Fruit fly (Drosophila melanogaster) whole organism, embryonic: Measurements from ENCODE around the gene pygo.

ENCODE experiments used
- Abd-B ChIP-seq: fragments of 200-800 bp; sonication (Bioruptor generic); optimal IDR thresholded peaks from 2 replicates; lab custom pipeline; 2018; ENCODE audit warnings: missing biosample characterization, mild to moderate bottlenecking, missing genetic modification characterization, moderate library complexity
- Atf3 ChIP-seq: fragments of 200-800 bp; sonication (Bioruptor generic); optimal IDR thresholded peaks from 3 replicates; lab custom pipeline; 2016; ENCODE audit warnings: missing biosample characterization, missing genetic modification characterization
- Bdp1 ChIP-seq: fragments of 200-800 bp; sonication (Bioruptor generic); optimal IDR thresholded peaks from 3 replicates; lab custom pipeline; 2016; ENCODE audit warnings: missing biosample characterization, missing genetic modification characterization
- Bteb2 ChIP-seq: fragments of 200-800 bp; sonication (Bioruptor generic); optimal IDR thresholded peaks from 2 replicates; lab custom pipeline; 2016; ENCODE audit warnings: missing biosample characterization, missing genetic modification characterization
- CG11723 ChIP-seq: fragments of 200-800 bp; sonication (Bioruptor generic); optimal IDR thresholded peaks from 2 replicates; lab custom pipeline; 2017; ENCODE audit warnings: missing biosample characterization, mild to moderate bottlenecking, missing genetic modification characterization
- CG13624 ChIP-seq: fragments of 200-800 bp; sonication (Bioruptor generic); optimal IDR thresholded peaks from 2 replicates; lab custom pipeline; 2016; ENCODE audit warnings: missing biosample characterization, missing genetic modification characterization
- CG13894 ChIP-seq: fragments of 200-800 bp; sonication (Bioruptor generic); optimal IDR thresholded peaks from 3 replicates; lab custom pipeline; 2018; ENCODE audit warnings: missing biosample characterization, mild to moderate bottlenecking, missing genetic modification characterization, moderate library complexity
- CG14050 ChIP-seq: fragments of 200-800 bp; sonication (Bioruptor generic); IDR thresholded peaks from 3 replicates; pipeline ENCODE4 v1.3.6; 2022; ENCODE audit warnings: missing biosample characterization, missing genetic modification characterization
- CG14441 ChIP-seq: fragments of 200-800 bp; sonication (Bioruptor generic); IDR thresholded peaks from 2 replicates; pipeline ENCODE4 v1.3.6; 2022; ENCODE audit warnings: missing biosample characterization, missing genetic modification characterization
- CG14860 ChIP-seq: fragments of 200-800 bp; sonication (Bioruptor generic); IDR thresholded peaks from 3 replicates; pipeline ENCODE4 v1.3.6; 2022; ENCODE audit warnings: missing biosample characterization, missing genetic modification characterization; ENCODE audit not compliant: partially characterized antibody
- CG17385 ChIP-seq: fragments of 200-800 bp; sonication (Bioruptor generic); optimal IDR thresholded peaks from 3 replicates; lab custom pipeline; 2018; ENCODE audit warnings: missing biosample characterization, mild to moderate bottlenecking, missing genetic modification characterization
- CG17612 ChIP-seq: fragments of 200-800 bp; sonication (Bioruptor generic); IDR thresholded peaks from 2 replicates; pipeline ENCODE4 v1.3.6; 2022; ENCODE audit warnings: missing biosample characterization, missing genetic modification characterization
- CG1792 ChIP-seq: fragments of 200-800 bp; sonication (Bioruptor generic); optimal IDR thresholded peaks from 2 replicates; lab custom pipeline; 2016; ENCODE audit warnings: missing biosample characterization, missing genetic modification characterization
- CG2678 ChIP-seq: fragments of 200-800 bp; sonication (Bioruptor generic); optimal IDR thresholded peaks from 3 replicates; lab custom pipeline; 2019; ENCODE audit warnings: missing biosample characterization, mild to moderate bottlenecking, missing genetic modification characterization, moderate library complexity
- CG4328 ChIP-seq: fragments of 200-800 bp; sonication (Bioruptor generic); optimal IDR thresholded peaks from 3 replicates; lab custom pipeline; 2017; ENCODE audit warnings: missing biosample characterization, missing genetic modification reagents, missing genetic modification characterization
- CG6791 ChIP-seq: fragments of 200-800 bp; sonication (Bioruptor generic); IDR thresholded peaks from 3 replicates; pipeline ENCODE4 v1.3.6; 2022; ENCODE audit warnings: missing biosample characterization, missing genetic modification characterization; ENCODE audit not compliant: partially characterized antibody
- CG7745 ChIP-seq: fragments of 200-800 bp; sonication (Bioruptor generic); optimal IDR thresholded peaks from 2 replicates; lab custom pipeline; 2018; ENCODE audit warnings: missing biosample characterization, mild to moderate bottlenecking, missing genetic modification characterization, moderate library complexity
- CG7786 ChIP-seq: fragments of 200-800 bp; sonication (Bioruptor generic); optimal IDR thresholded peaks from 2 replicates; lab custom pipeline; 2016; ENCODE audit warnings: missing biosample characterization, missing genetic modification characterization
- CG8478 ChIP-seq: fragments of >200 bp; optimal IDR thresholded peaks from 2 replicates; lab custom pipeline; 2018
- Drgx ChIP-seq: fragments of 200-800 bp; sonication (Bioruptor generic); IDR thresholded peaks from 2 replicates; pipeline ENCODE4 v1.3.6; 2022; ENCODE audit warnings: missing biosample characterization, missing genetic modification characterization
- Hand ChIP-seq: fragments of 200-800 bp; sonication (Bioruptor generic); optimal IDR thresholded peaks from 2 replicates; lab custom pipeline; 2017; ENCODE audit warnings: mild to moderate bottlenecking, missing biosample characterization, missing genetic modification reagents, missing genetic modification characterization
- HmgD ChIP-seq: fragments of 200-800 bp; sonication (Bioruptor generic); optimal IDR thresholded peaks from 3 replicates; lab custom pipeline; 2016; ENCODE audit warnings: missing biosample characterization, missing genetic modification characterization
- Jarid2 ChIP-seq: fragments of 200-800 bp; sonication (Bioruptor generic); optimal IDR thresholded peaks from 3 replicates; lab custom pipeline; 2017; ENCODE audit warnings: mild to moderate bottlenecking, missing biosample characterization, missing genetic modification reagents, missing genetic modification characterization
- Kr ChIP-seq: fragments of 200-800 bp; sonication (Bioruptor generic); optimal IDR thresholded peaks from 2 replicates; lab custom pipeline; 2017; ENCODE audit warnings: missing biosample characterization, mild to moderate bottlenecking, missing genetic modification characterization
- MTF-1 ChIP-seq: fragments of 200-800 bp; sonication (Bioruptor generic); optimal IDR thresholded peaks from 2 replicates; lab custom pipeline; 2018; ENCODE audit warnings: missing biosample characterization, mild to moderate bottlenecking, missing genetic modification characterization, borderline replicate concordance
- Nf-YA ChIP-seq: fragments of 200-800 bp; sonication (Bioruptor generic); IDR thresholded peaks from 2 replicates; pipeline ENCODE4 v1.3.6; 2022; ENCODE audit warnings: missing biosample characterization, missing genetic modification characterization
- NfI ChIP-seq: fragments of 200-800 bp; sonication (Bioruptor generic); optimal IDR thresholded peaks from 3 replicates; lab custom pipeline; 2018; ENCODE audit warnings: missing biosample characterization, mild to moderate bottlenecking, missing genetic modification characterization, moderate library complexity
- ac ChIP-seq: fragments of 200-800 bp; sonication (Bioruptor generic); optimal IDR thresholded peaks from 3 replicates; lab custom pipeline; 2017; ENCODE audit warnings: missing biosample characterization, mild to moderate bottlenecking, missing genetic modification characterization
- az2 ChIP-seq: fragments of 200-800 bp; sonication (Bioruptor generic); optimal IDR thresholded peaks from 3 replicates; lab custom pipeline; 2016; ENCODE audit warnings: missing biosample characterization, missing genetic modification characterization
- br ChIP-seq: fragments of >200 bp; optimal IDR thresholded peaks from 2 replicates; lab custom pipeline; 2017
- bsh ChIP-seq, 2 experiments: fragments of 200-800 bp; sonication (Bioruptor generic); optimal IDR thresholded peaks; 2 replicates each; lab custom pipeline; 2017 to 2018; ENCODE audit warnings: mild to moderate bottlenecking in 2 of 2, missing biosample characterization in 2 of 2, missing genetic modification characterization in 2 of 2, moderate library complexity in 1 of 2
- disco-r ChIP-seq: fragments of 200-800 bp; sonication (Bioruptor generic); optimal IDR thresholded peaks from 2 replicates; lab custom pipeline; 2016; ENCODE audit warnings: missing biosample characterization, missing genetic modification characterization
- dmrt99B ChIP-seq: fragments of 200-800 bp; sonication (Bioruptor generic); optimal IDR thresholded peaks from 2 replicates; lab custom pipeline; 2018; ENCODE audit warnings: missing biosample characterization, mild to moderate bottlenecking, missing genetic modification characterization, moderate library complexity
- ems ChIP-seq: fragments of 200-800 bp; sonication (Bioruptor generic); optimal IDR thresholded peaks from 3 replicates; lab custom pipeline; 2016; ENCODE audit warnings: missing biosample characterization, missing genetic modification characterization
- eve ChIP-seq, 2 experiments: fragments of >200 bp; optimal IDR thresholded peaks; 2 replicates each; lab custom pipeline; 2017; ENCODE audit warnings: missing biosample characterization in 2 of 2, missing genetic modification characterization in 2 of 2
- gcm ChIP-seq: fragments of 200-800 bp; sonication (Bioruptor generic); optimal IDR thresholded peaks from 2 replicates; lab custom pipeline; 2019; ENCODE audit warnings: missing biosample characterization, mild to moderate bottlenecking, missing genetic modification characterization, moderate library complexity
- gem ChIP-seq: fragments of 200-800 bp; sonication (Bioruptor generic); optimal IDR thresholded peaks from 2 replicates; lab custom pipeline; 2019; ENCODE audit warnings: missing biosample characterization, mild to moderate bottlenecking, missing genetic modification characterization, moderate library complexity
- grau ChIP-seq: fragments of 200-800 bp; optimal IDR thresholded peaks from 3 replicates; lab custom pipeline; 2019; ENCODE audit warnings: missing biosample characterization, mild to moderate bottlenecking, missing genetic modification characterization, moderate library complexity
- gro ChIP-seq: fragments of 200-800 bp; sonication (Bioruptor generic); optimal IDR thresholded peaks from 2 replicates; lab custom pipeline; 2016; ENCODE audit warnings: missing biosample characterization, missing genetic modification characterization
- gsb ChIP-seq: fragments of 200-800 bp; sonication (Bioruptor generic); IDR thresholded peaks from 2 replicates; pipeline ENCODE4 v1.3.6; 2022; ENCODE audit warnings: missing biosample characterization, missing genetic modification characterization
- hb ChIP-seq: fragments of 200-800 bp; sonication (Bioruptor generic); IDR thresholded peaks from 3 replicates; pipeline ENCODE4 v1.3.6; 2022; ENCODE audit warnings: missing biosample characterization, missing genetic modification characterization; ENCODE audit not compliant: partially characterized antibody
- sob ChIP-seq: fragments of 200-800 bp; sonication (Bioruptor generic); IDR thresholded peaks from 2 replicates; pipeline ENCODE4 v1.3.6; 2022; ENCODE audit warnings: missing biosample characterization, missing genetic modification characterization
- stwl ChIP-seq: fragments of 200-800 bp; sonication (Bioruptor generic); optimal IDR thresholded peaks from 3 replicates; lab custom pipeline; 2018; ENCODE audit warnings: missing biosample characterization, mild to moderate bottlenecking, missing genetic modification characterization, moderate library complexity
- tgo ChIP-seq: fragments of 200-800 bp; sonication (Bioruptor generic); IDR thresholded peaks from 3 replicates; pipeline ENCODE4 v1.3.6; 2022; ENCODE audit warnings: missing biosample characterization, missing genetic modification characterization
- tll ChIP-seq, 2 experiments: fragments of 200-800 bp in 1 of 2; fragments of >200 bp in 1 of 2; sonication (Bioruptor generic) in 1 of 2; optimal IDR thresholded peaks; 2 replicates each; lab custom pipeline; 2017 to 2019; ENCODE audit warnings: missing biosample characterization in 2 of 2, missing genetic modification characterization in 2 of 2, mild to moderate bottlenecking in 1 of 2, moderate library complexity in 1 of 2
- twi ChIP-seq: fragments of 200-800 bp; optimal IDR thresholded peaks from 2 replicates; lab custom pipeline; 2019; ENCODE audit warnings: missing biosample characterization, mild to moderate bottlenecking, missing genetic modification characterization, moderate library complexity
- vvl ChIP-seq: fragments of 200-800 bp; sonication (Bioruptor generic); IDR thresholded peaks from 2 replicates; pipeline ENCODE4 v1.3.6; 2022; ENCODE audit warnings: missing biosample characterization, missing genetic modification characterization

pygo gene

dm6 chr3R:31608030-31608429 is 27.5 kb upstream of the pygo start (continued):
- TF ChIP-seq gem (no peak), twi (tag; lab: Kevin White, UChicago) (no peak), Jarid2 (GFP tag; lab: Kevin White, UChicago) (no peak), Atf3 (GFP tag; lab: Kevin White, UChicago) (no peak), NfI (GFP tag; lab: Kevin White, UChicago) (no peak), Kr (GFP tag; lab: Kevin White, UChicago) (peak; percentile 43), CG17385 (GFP tag; lab: Kevin White, UChicago) (peak; percentile 29), CG8478 (no peak), stwl (tag; lab: Kevin White, UChicago) (no peak), CG14860 (no peak), Nf-YA (GFP tag; lab: Robert Waterston, UW) (no peak), ac (GFP tag; lab: Kevin White, UChicago) (no peak), Drgx (GFP tag; lab: Robert Waterston, UW) (no peak), tgo (GFP tag; lab: Robert Waterston, UW) (no peak), CG7745 (tag; lab: Kevin White, UChicago) (no peak), sob (GFP tag; lab: Robert Waterston, UW) (no peak), tll (GFP tag; optimal IDR thresholded peaks at IDR 0.05; lab: Kevin White, UChicago) (no peak), HmgD (no peak), vvl (GFP tag; lab: Robert Waterston, UW) (no peak), CG14441 (GFP tag; lab: Robert Waterston, UW) (no peak), CG4328 (GFP tag; lab: Kevin White, UChicago) (peak; percentile 14), br (lab: Kevin White, UChicago) (no peak), CG17612 (no peak), eve (GFP tag; optimal IDR thresholded peaks at IDR 0.05; lab: Kevin White, UChicago) (peak in 1 of 2 experiments; percentile 53), CG14050 (no peak), Bteb2 (no peak), CG2678 (peak; percentile 17), CG6791 (GFP tag; lab: Robert Waterston, UW) (no peak), gcm (no peak), CG1792 (GFP tag; lab: Kevin White, UChicago) (no peak), MTF-1 (peak; percentile 38), az2 (GFP tag; lab: Kevin White, UChicago) (no peak), CG13894 (tag; lab: Kevin White, UChicago) (peak; percentile 20), grau (tag; lab: Kevin White, UChicago) (no peak), hb (GFP tag; lab: Robert Waterston, UW) (no peak), CG7786 (GFP tag; lab: Kevin White, UChicago) (no peak), disco-r (no peak), CG13624 (GFP tag; lab: Kevin White, UChicago) (peak; percentile 50), dmrt99B (tag; lab: Kevin White, UChicago) (no peak), Hand (no peak), gsb (GFP tag; lab: Robert Waterston, UW) (no peak), ems (GFP tag; lab: Kevin White, UChicago) (no peak), CG11723 (GFP tag; lab: Kevin White, UChicago) (peak; percentile 9), bsh (GFP tag; optimal IDR thresholded peaks at IDR 0.05; lab: Kevin White, UChicago) (no peak), Abd-B (GFP tag; lab: Kevin White, UChicago) (no peak), Bdp1 (GFP tag; lab: Kevin White, UChicago) (no peak), gro (GFP tag; lab: Kevin White, UChicago) (peak; percentile 2)
